Fruit fly (Drosophila melanogaster) S2 (cell line): ENCODE data around the gene CG42758.

Experiments
- CG8478 ChIP-seq: fragments of >200 bp; optimal IDR thresholded peaks from 2 replicates; lab custom pipeline; 2018
- CTCF ChIP-seq, 2 experiments: fragments of >200 bp; optimal IDR thresholded peaks; 2 replicates each; lab custom pipeline; 2018

- TF ChIP-seq CTCF (optimal IDR thresholded peaks at IDR 0.05; lab: Kevin White, UChicago) (no peak), CG8478 (lab: Kevin White, UChicago) (no peak)
Observed at dm6 chr3L:14592166-14592565, 24.9 kb downstream of the CG42758 start.
